Worm (Caenorhabditis elegans) whole organism, young adult: Measurements from ENCODE around the gene scl-10.

ENCODE experiments used
- F23B12.7 ChIP-seq: sonication (generic microtip); optimal IDR thresholded peaks from 2 replicates; lab custom pipeline; 2017; ENCODE audit warnings: missing genetic modification characterization, mild to moderate bottlenecking, missing compliant biosample characterization, antibody characterized with exemption, moderate library complexity; ENCODE audit not compliant: insufficient read depth
- F49E8.2 ChIP-seq: sonication (generic microtip); optimal IDR thresholded peaks from 3 replicates; lab custom pipeline; 2017; ENCODE audit warnings: missing genetic modification characterization, mild to moderate bottlenecking, missing compliant biosample characterization, antibody characterized with exemption, moderate library complexity; ENCODE audit not compliant: insufficient read depth

DNA sequence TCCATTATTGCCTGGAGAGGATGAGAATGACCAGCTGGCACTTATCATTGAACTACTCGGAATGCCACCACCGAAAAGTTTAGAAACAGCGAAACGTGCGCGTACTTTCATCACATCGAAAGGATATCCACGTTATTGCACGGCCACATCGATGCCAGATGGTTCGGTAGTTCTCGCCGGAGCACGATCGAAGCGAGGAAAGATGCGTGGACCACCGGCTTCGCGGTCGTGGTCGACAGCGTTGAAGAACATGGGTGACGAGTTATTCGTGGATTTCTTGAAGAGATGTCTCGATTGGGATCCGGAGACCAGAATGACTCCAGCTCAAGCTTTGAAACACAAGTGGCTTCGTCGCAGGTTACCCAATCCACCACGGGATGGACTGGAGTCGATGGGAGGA lies 14.7 kb upstream of the scl-10 start:
- TF ChIP-seq F23B12.7 (no peak), F49E8.2 (no peak)
